5 worm cellular contexts compared by ENCODE assay signal in the genomic region with DNA sequence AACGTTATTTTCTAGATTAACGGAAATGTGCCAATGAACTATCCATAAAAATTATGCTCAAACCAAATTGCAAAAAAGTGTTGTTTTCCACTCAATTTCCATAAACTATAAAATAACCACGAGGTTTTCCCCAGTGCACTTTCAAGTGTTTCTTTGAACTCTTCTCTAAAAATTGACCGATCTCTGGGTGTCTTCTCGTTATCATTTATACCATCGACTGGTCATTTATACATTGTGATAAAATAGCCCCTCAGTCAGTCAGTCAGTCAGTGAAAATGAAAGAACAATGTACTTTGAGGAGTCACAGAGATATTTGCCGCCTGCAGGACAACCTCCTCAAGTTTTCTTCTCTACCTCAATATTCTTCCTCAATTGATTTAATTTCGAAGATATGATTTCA.
TF ChIP-seq lines count a peak whose summit lies in the region.

No protein-coding gene starts in this region.

TF ChIP-seq in whole organism, L1 larva, 84 proteins besides CTCF, POLR2A, EP300 and RAD21 (continues in another document):
- TF ChIP-seq C16A3.4 (tag; optimal IDR thresholded peaks at IDR 0.05; lab: Kevin White, UChicago) (no peak), alr-1 (tag; optimal IDR thresholded peaks at IDR 0.05; lab: Kevin White, UChicago; ENCODE audit: borderline replicate concordance) (no peak), xbp-1 (tag; optimal IDR thresholded peaks at IDR 0.05; lab: Kevin White, UChicago) (no peak), nhr-77 (tag; optimal IDR thresholded peaks at IDR 0.05; lab: Kevin White, UChicago) (no peak), aha-1 (tag; optimal IDR thresholded peaks at IDR 0.05; lab: Kevin White, UChicago) (no peak), nhr-237 (tag; optimal IDR thresholded peaks at IDR 0.05; lab: Kevin White, UChicago) (no peak), unc-130 (tag; optimal IDR thresholded peaks at IDR 0.05; lab: Kevin White, UChicago) (no peak), Y116A8C.19 (tag; optimal IDR thresholded peaks at IDR 0.05; lab: Kevin White, UChicago; ENCODE audit: borderline replicate concordance) (no peak), efl-3 (GFP tag; optimal IDR thresholded peaks at IDR 0.05; lab: Kevin White, UChicago) (no peak), lin-35 (GFP tag; optimal IDR thresholded peaks at IDR 0.05; lab: Kevin White, UChicago) (peak in 1 of 2 experiments; percentile 16), pqm-1 (tag; optimal IDR thresholded peaks at IDR 0.05; lab: Kevin White, UChicago) (no peak), vab-15 (tag; optimal IDR thresholded peaks at IDR 0.05; lab: Kevin White, UChicago) (no peak), pag-3 (tag; optimal IDR thresholded peaks at IDR 0.05; lab: Kevin White, UChicago; ENCODE audit: borderline replicate concordance, insufficient read depth) (no peak), unc-62 (GFP tag; optimal IDR thresholded peaks at IDR 0.05; lab: Kevin White, UChicago) (no peak), ama-1 (optimal IDR thresholded peaks at IDR 0.05; lab: Kevin White, UChicago) (no peak), F16B12.6 (tag; optimal IDR thresholded peaks at IDR 0.05; lab: Kevin White, UChicago) (no peak), hlh-4 (tag; optimal IDR thresholded peaks at IDR 0.05; lab: Kevin White, UChicago) (no peak)

TF ChIP-seq in whole organism, L2 larva, 48 proteins besides CTCF, POLR2A, EP300 and RAD21 (continues in another document):
- no peak for TF ChIP-seq R02D3.7 (tag; optimal IDR thresholded peaks at IDR 0.05; lab: Kevin White, UChicago)
- TF ChIP-seq F13H6.1 (tag; optimal IDR thresholded peaks at IDR 0.05; lab: Kevin White, UChicago) = peak; percentile 13
- no peak for TF ChIP-seq alr-1 (tag; optimal IDR thresholded peaks at IDR 0.05; lab: Kevin White, UChicago)
- TF ChIP-seq blmp-1 (tag; optimal IDR thresholded peaks at IDR 0.05; lab: Kevin White, UChicago; ENCODE audit: insufficient read depth) = peak; percentile 9
- no peak for TF ChIP-seq lsy-2 (tag; optimal IDR thresholded peaks at IDR 0.05; lab: Kevin White, UChicago)
- TF ChIP-seq unc-62 (GFP tag; optimal IDR thresholded peaks at IDR 0.05; lab: Kevin White, UChicago) = no peak
- no peak for TF ChIP-seq nhr-129 (tag; optimal IDR thresholded peaks at IDR 0.05; lab: Kevin White, UChicago)
- no peak for TF ChIP-seq nhr-23 (tag; optimal IDR thresholded peaks at IDR 0.05; lab: Kevin White, UChicago)
- no peak for TF ChIP-seq elt-1 (tag; optimal IDR thresholded peaks at IDR 0.05; lab: Kevin White, UChicago)
- peak; percentile 18 for TF ChIP-seq fos-1 (tag; optimal IDR thresholded peaks at IDR 0.05; lab: Kevin White, UChicago)
- no peak for TF ChIP-seq ztf-11 (tag; optimal IDR thresholded peaks at IDR 0.05; lab: Kevin White, UChicago)
- no peak for TF ChIP-seq nhr-237 (tag; optimal IDR thresholded peaks at IDR 0.05; lab: Kevin White, UChicago)
- TF ChIP-seq ceh-82 (tag; optimal IDR thresholded peaks at IDR 0.05; lab: Kevin White, UChicago) = no peak
- peak; percentile 25 for TF ChIP-seq crh-2 (tag; optimal IDR thresholded peaks at IDR 0.05; lab: Kevin White, UChicago)
- TF ChIP-seq sma-9 (GFP tag; optimal IDR thresholded peaks at IDR 0.05; lab: Kevin White, UChicago) = peak; percentile 50
- no peak for TF ChIP-seq sma-9 (tag; optimal IDR thresholded peaks at IDR 0.05; lab: Kevin White, UChicago)
- no peak for TF ChIP-seq lin-13 (GFP tag; optimal IDR thresholded peaks at IDR 0.05; lab: Kevin White, UChicago)
- no peak for TF ChIP-seq ztf-4 (tag; optimal IDR thresholded peaks at IDR 0.05; lab: Kevin White, UChicago)
- TF ChIP-seq nhr-6 (tag; optimal IDR thresholded peaks at IDR 0.05; lab: Kevin White, UChicago) = no peak

TF ChIP-seq in whole organism, L3 larva, 47 proteins besides CTCF, POLR2A, EP300 and RAD21:
- TF ChIP-seq unc-39 (tag; optimal IDR thresholded peaks at IDR 0.05; lab: Kevin White, UChicago) (no peak), daf-12 (tag; optimal IDR thresholded peaks at IDR 0.05; lab: Kevin White, UChicago) (no peak), elt-1 (tag; optimal IDR thresholded peaks at IDR 0.05; lab: Kevin White, UChicago) (no peak), nhr-25 (tag; optimal IDR thresholded peaks at IDR 0.05; lab: Kevin White, UChicago) (no peak), pqm-1 (tag; optimal IDR thresholded peaks at IDR 0.05; lab: Kevin White, UChicago) (peak; percentile 39), aly-2 (tag; optimal IDR thresholded peaks at IDR 0.05; lab: Kevin White, UChicago) (no peak)
TF ChIP-seq in whole organism, L3 larva: peak in this region for 1.

TF ChIP-seq in whole organism, L4 larva, 104 proteins besides CTCF, POLR2A, EP300 and RAD21:
- no peak for TF ChIP-seq Y105C5A.15 (GFP tag; IDR thresholded peaks at IDR 0.05; lab: Robert Waterston, UW)
- TF ChIP-seq aha-1 (tag; lab: Kevin White, UChicago) = no peak
- TF ChIP-seq F44E2.7 (GFP tag; IDR thresholded peaks at IDR 0.05; lab: Robert Waterston, UW) = no peak
- no peak for TF ChIP-seq ZK337.2 (GFP tag; IDR thresholded peaks at IDR 0.05; lab: Robert Waterston, UW)
- peak; percentile 47 for TF ChIP-seq hlh-30 (tag; optimal IDR thresholded peaks at IDR 0.05; lab: Kevin White, UChicago; ENCODE audit: insufficient read depth)
- TF ChIP-seq ces-1 (GFP tag; optimal IDR thresholded peaks at IDR 0.05; lab: Kevin White, UChicago) = no peak
- peak; percentile 57 for TF ChIP-seq hlh-11 (tag; optimal IDR thresholded peaks at IDR 0.05; lab: Kevin White, UChicago)
- TF ChIP-seq mdl-1 (tag; optimal IDR thresholded peaks at IDR 0.05; lab: Kevin White, UChicago) = peak in 1 of 2 experiments; percentile 42
- no peak for TF ChIP-seq ceh-32 (tag; optimal IDR thresholded peaks at IDR 0.05; lab: Kevin White, UChicago; ENCODE audit: poor library complexity)
- TF ChIP-seq nhr-48 (tag; optimal IDR thresholded peaks at IDR 0.05; lab: Kevin White, UChicago) = no peak
- peak; percentile 62 for TF ChIP-seq nhr-28 (tag; optimal IDR thresholded peaks at IDR 0.05; lab: Kevin White, UChicago)
- TF ChIP-seq T20F7.1 (GFP tag; optimal IDR thresholded peaks at IDR 0.05; lab: Kevin White, UChicago) = no peak

TF ChIP-seq in whole organism, late embryonic, 69 proteins besides CTCF, POLR2A, EP300 and RAD21:
- TF ChIP-seq sox-4 (tag; optimal IDR thresholded peaks at IDR 0.05; lab: Kevin White, UChicago) (no peak), che-1 (tag; optimal IDR thresholded peaks at IDR 0.05; lab: Kevin White, UChicago) (no peak), syd-9 (tag; optimal IDR thresholded peaks at IDR 0.05; lab: Kevin White, UChicago) (no peak), pax-1 (tag; optimal IDR thresholded peaks at IDR 0.05; lab: Kevin White, UChicago) (no peak), elt-2 (tag; optimal IDR thresholded peaks at IDR 0.05; lab: Kevin White, UChicago) (peak; percentile 36), ceh-14 (tag; optimal IDR thresholded peaks at IDR 0.05; lab: Kevin White, UChicago) (no peak)

Comparison
In these comparisons a context has a peak if more than half of its experiments do, and no peak if none do; other contexts are left out.
1. Of the 29 proteins assayed by ChIP-seq in both whole organism, L4 larva and whole organism, L1 larva: peak only in whole organism, L4 larva: nhr-28; only in whole organism, L1 larva: none; in both: none; in neither: 27; mixed calls (peak in some experiments, not most) for 1.